Worm (Caenorhabditis elegans) whole organism, L4/young adult: ENCODE data around the gene nlp-66.

Experiments
- dao-5 ChIP-seq: sonication (generic microtip); optimal IDR thresholded peaks from 2 replicates; lab custom pipeline; 2016; ENCODE audit warnings: missing genotype, missing genetic modification characterization, moderate library complexity, missing compliant biosample characterization
- him-1 ChIP-seq: sonication (generic microtip); optimal IDR thresholded peaks from 2 replicates; lab custom pipeline; 2016; ENCODE audit warnings: missing genotype, missing genetic modification reagents, missing genetic modification characterization, missing compliant biosample characterization

DNA sequence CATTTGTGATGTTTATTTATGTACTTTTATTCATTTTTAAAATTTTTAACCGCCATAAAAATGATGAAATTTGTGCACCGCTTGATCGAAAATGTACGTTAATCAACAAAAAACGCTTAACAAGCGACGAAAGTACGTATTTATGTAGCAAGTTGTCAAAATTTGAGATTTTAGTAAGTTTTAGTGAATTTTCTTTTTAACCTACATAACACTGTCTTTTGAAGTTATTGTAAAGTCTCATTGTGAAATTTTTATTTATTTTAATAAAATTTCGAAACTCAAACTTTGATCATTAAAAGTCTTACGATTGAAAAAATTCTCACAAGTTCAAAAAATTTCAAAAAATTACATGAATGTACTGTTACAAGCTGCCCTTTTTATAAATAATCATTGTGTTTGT, 19.3 kb downstream of the nlp-66 start:
- TF ChIP-seq him-1 (tag; lab: Kevin White, UChicago) (no peak), dao-5 (tag; lab: Kevin White, UChicago) (no peak)
